Worm (Caenorhabditis elegans) whole organism, L4 larva: Measurements from ENCODE around the gene acdh-7.
A peak's percentile ranks its signal among the peaks of the same experiment; 100 is the strongest.

Experiments
- F10B5.3 ChIP-seq: sonication (generic microtip); optimal IDR thresholded peaks from 2 replicates; lab custom pipeline; 2016; ENCODE audit warnings: mild to moderate bottlenecking, missing genetic modification characterization, missing compliant biosample characterization
- F26F4.8 ChIP-seq: fragments of 200-800 bp; sonication (Bioruptor generic); conservative IDR thresholded peaks from 2 replicates; pipeline ENCODE4 v1.3.6; 2022; ENCODE audit warnings: missing genetic modification characterization, missing compliant biosample characterization
- F49E8.2 ChIP-seq: sonication (generic microtip); optimal IDR thresholded peaks from 2 replicates; lab custom pipeline; 2016; ENCODE audit warnings: missing compliant biosample characterization, mild to moderate bottlenecking, missing genetic modification characterization, borderline replicate concordance
- R02D3.7 ChIP-seq: fragments of 150-350 bp; sonication (generic microtip); optimal IDR thresholded peaks from 3 replicates; lab custom pipeline; 2014; ENCODE audit warnings: missing biosample characterization, missing genetic modification characterization
- Y5F2A.4 ChIP-seq: fragments of 200-800 bp; sonication (Bioruptor generic); optimal IDR thresholded peaks from 2 replicates; lab custom pipeline; 2018; ENCODE audit warnings: mild to moderate bottlenecking, missing genetic modification characterization, missing compliant biosample characterization
- Y75B8A.6 ChIP-seq: fragments of 200-800 bp; sonication (Bioruptor generic); IDR thresholded peaks from 2 replicates; pipeline ENCODE4 v1.3.6; 2022; ENCODE audit warnings: missing genetic modification reagents, missing genetic modification characterization, missing compliant biosample characterization
- ZK546.5 ChIP-seq, 2 experiments: sonication (generic microtip); optimal IDR thresholded peaks; 2 replicates each; lab custom pipeline; 2017; ENCODE audit warnings: missing biosample characterization in 2 of 2, missing genetic modification characterization in 2 of 2
- aha-1 ChIP-seq: fragments of 150-350 bp; peaks from one replicate; lab custom pipeline; 2014; ENCODE audit warnings: missing biosample characterization, missing genetic modification characterization
- aly-2 ChIP-seq: sonication (generic microtip); optimal IDR thresholded peaks from 2 replicates; lab custom pipeline; 2018; ENCODE audit warnings: missing biosample characterization, missing genetic modification characterization
- attf-4 ChIP-seq: sonication (generic microtip); optimal IDR thresholded peaks from 3 replicates; lab custom pipeline; 2017; ENCODE audit warnings: missing biosample characterization, missing genetic modification characterization
- ceh-32 ChIP-seq: sonication (generic microtip); optimal IDR thresholded peaks from 2 replicates; lab custom pipeline; 2016; ENCODE audit warnings: mild to moderate bottlenecking, missing genetic modification characterization, missing compliant biosample characterization; ENCODE audit not compliant: poor library complexity
- daf-12 ChIP-seq: fragments of 150-350 bp; optimal IDR thresholded peaks from 2 replicates; lab custom pipeline; 2014; ENCODE audit warnings: missing biosample characterization, missing genetic modification reagents, missing genetic modification characterization
- daf-16 ChIP-seq, 3 experiments: sonication (generic microtip); optimal IDR thresholded peaks; 2 replicates each; lab custom pipeline; 2016 to 2017; ENCODE audit warnings: missing genetic modification characterization in 3 of 3, missing genetic modification reagents in 3 of 3, mild to moderate bottlenecking in 2 of 3, missing compliant biosample characterization in 2 of 3, missing biosample characterization in 1 of 3, moderate library complexity in 1 of 3
- dmd-9 ChIP-seq: fragments of 200-800 bp; sonication (Bioruptor generic); IDR thresholded peaks from 2 replicates; pipeline ENCODE4 v1.3.6; 2022; ENCODE audit warnings: missing genetic modification reagents, missing genetic modification characterization, missing compliant biosample characterization
- dpl-1 ChIP-seq: fragments of 150-350 bp; optimal IDR thresholded peaks from 2 replicates; lab custom pipeline; 2014; ENCODE audit warnings: missing biosample characterization, missing genetic modification reagents, missing genetic modification characterization
- dve-1 ChIP-seq: sonication (generic microtip); optimal IDR thresholded peaks from 2 replicates; lab custom pipeline; 2017; ENCODE audit warnings: antibody characterized with exemption, mild to moderate bottlenecking, missing genetic modification characterization, missing compliant biosample characterization; ENCODE audit not compliant: insufficient read depth
- gei-8 ChIP-seq: fragments of 200-800 bp; sonication (Bioruptor generic); optimal IDR thresholded peaks from 2 replicates; lab custom pipeline; 2018; ENCODE audit warnings: mild to moderate bottlenecking, missing genetic modification characterization, missing compliant biosample characterization
- hlh-11 ChIP-seq: fragments of 200-800 bp; sonication (Bioruptor generic); optimal IDR thresholded peaks from 2 replicates; lab custom pipeline; 2018; ENCODE audit warnings: mild to moderate bottlenecking, missing genetic modification characterization, missing compliant biosample characterization
- hmg-1.1 ChIP-seq: fragments of 200-800 bp; sonication (Bioruptor generic); IDR thresholded peaks from 2 replicates; pipeline ENCODE4 v1.3.6; 2022; ENCODE audit warnings: missing genetic modification reagents, missing genetic modification characterization, missing compliant biosample characterization
- lin-1 ChIP-seq: fragments of 200-800 bp; sonication (Bioruptor generic); IDR thresholded peaks from 2 replicates; pipeline ENCODE4 v1.3.6; 2022; ENCODE audit warnings: missing genetic modification reagents, missing genetic modification characterization, missing compliant biosample characterization
- lir-3 ChIP-seq: sonication (generic microtip); optimal IDR thresholded peaks from 2 replicates; lab custom pipeline; 2016; ENCODE audit warnings: mild to moderate bottlenecking, missing genetic modification characterization, missing compliant biosample characterization
- madf-5 ChIP-seq, 2 experiments: fragments of 200-800 bp; sonication (Bioruptor generic); IDR thresholded peaks; 2 replicates each; pipeline ENCODE4 v1.3.6; 2022; ENCODE audit warnings: missing compliant biosample characterization in 2 of 2, missing genetic modification characterization in 2 of 2
- mdl-1 ChIP-seq, 2 experiments: fragments of 150-350 bp in 1 of 2; sonication (generic microtip) in 1 of 2; optimal IDR thresholded peaks; 2 replicates each; lab custom pipeline; 2014 to 2017; ENCODE audit warnings: missing biosample characterization in 2 of 2, missing genetic modification characterization in 2 of 2
- mdt-29 ChIP-seq: fragments of 200-800 bp; sonication (Bioruptor generic); IDR thresholded peaks from 2 replicates; pipeline ENCODE4 v1.3.6; 2022; ENCODE audit warnings: missing genetic modification reagents, missing genetic modification characterization, missing compliant biosample characterization
- mes-2 ChIP-seq: sonication (generic microtip); optimal IDR thresholded peaks from 2 replicates; lab custom pipeline; 2016; ENCODE audit warnings: missing genotype, mild to moderate bottlenecking, missing genetic modification characterization, missing compliant biosample characterization; ENCODE audit not compliant: poor library complexity, severe bottlenecking
- mxl-3 ChIP-seq: fragments of 200-800 bp; sonication (Bioruptor generic); optimal IDR thresholded peaks from 2 replicates; lab custom pipeline; 2018; ENCODE audit warnings: mild to moderate bottlenecking, missing genetic modification characterization, missing compliant biosample characterization
- nhr-28 ChIP-seq: fragments of 150-350 bp; optimal IDR thresholded peaks from 2 replicates; lab custom pipeline; 2014; ENCODE audit warnings: missing biosample characterization, missing genetic modification characterization
- nhr-48 ChIP-seq: sonication (generic microtip); optimal IDR thresholded peaks from 2 replicates; lab custom pipeline; 2016; ENCODE audit warnings: mild to moderate bottlenecking, missing genetic modification characterization, missing compliant biosample characterization
- nhr-76 ChIP-seq: fragments of 150-350 bp; optimal IDR thresholded peaks from 2 replicates; lab custom pipeline; 2014; ENCODE audit warnings: missing biosample characterization, missing genetic modification characterization
- saeg-2 ChIP-seq: fragments of 200-800 bp; sonication (Bioruptor generic); IDR thresholded peaks from 2 replicates; pipeline ENCODE4 v1.3.6; 2022; ENCODE audit warnings: missing genetic modification reagents, missing genetic modification characterization, missing compliant biosample characterization
- set-16 ChIP-seq: fragments of 200-800 bp; sonication (Bioruptor generic); IDR thresholded peaks from 2 replicates; pipeline ENCODE4 v1.3.6; 2022; ENCODE audit warnings: missing genetic modification reagents, missing genetic modification characterization, missing compliant biosample characterization
- unc-62 ChIP-seq, 3 experiments: fragments of 150-350 bp in 1 of 3; sonication (generic microtip); optimal IDR thresholded peaks in 2 of 3; peaks in 1 of 3; 1 replicate in 1 of 3; 2 replicates in 2 of 3; lab custom pipeline; 2014 to 2017; ENCODE audit warnings: missing biosample characterization in 3 of 3, missing genetic modification characterization in 3 of 3, missing genetic modification reagents in 3 of 3, missing genotype in 1 of 3
- zag-1 ChIP-seq: fragments of 150-350 bp; optimal IDR thresholded peaks from 2 replicates; lab custom pipeline; 2014; ENCODE audit warnings: missing biosample characterization, missing genetic modification characterization
- zfp-2 ChIP-seq: sonication (generic microtip); optimal IDR thresholded peaks from 2 replicates; lab custom pipeline; 2016; ENCODE audit warnings: mild to moderate bottlenecking, missing genetic modification characterization, missing compliant biosample characterization
- ztf-7 ChIP-seq: fragments of 150-350 bp; optimal IDR thresholded peaks from 2 replicates; lab custom pipeline; 2014; ENCODE audit warnings: missing biosample characterization, missing genetic modification characterization

acdh-7 gene

ce11 chrX:17230108-17230507, 13.2 kb upstream of the acdh-7 start, which contains the start of gene T25G12.6:
Gene T25G12.6 (minus strand): TSS chrX:17230208.
- TF ChIP-seq aha-1 (tag; lab: Kevin White, UChicago): peak; percentile 0
- no peak for TF ChIP-seq Y5F2A.4 (GFP tag; lab: Kevin White, UChicago)
- TF ChIP-seq, all 104 proteins: peak for 1

- TF ChIP-seq unc-62 (GFP tag; optimal IDR thresholded peaks at IDR 0.05 in 1 of 2; lab: Kevin White, UChicago) (peak in 1 of 2 experiments; percentile 97), unc-62 (tag; optimal IDR thresholded peaks at IDR 0.05; lab: Kevin White, UChicago) (no peak), hlh-11 (no peak), aha-1 (tag; lab: Kevin White, UChicago) (peak; percentile 6)
Measured at ce11 chrX:17227376-17227775, 10.5 kb upstream of the acdh-7 start.

DNA sequence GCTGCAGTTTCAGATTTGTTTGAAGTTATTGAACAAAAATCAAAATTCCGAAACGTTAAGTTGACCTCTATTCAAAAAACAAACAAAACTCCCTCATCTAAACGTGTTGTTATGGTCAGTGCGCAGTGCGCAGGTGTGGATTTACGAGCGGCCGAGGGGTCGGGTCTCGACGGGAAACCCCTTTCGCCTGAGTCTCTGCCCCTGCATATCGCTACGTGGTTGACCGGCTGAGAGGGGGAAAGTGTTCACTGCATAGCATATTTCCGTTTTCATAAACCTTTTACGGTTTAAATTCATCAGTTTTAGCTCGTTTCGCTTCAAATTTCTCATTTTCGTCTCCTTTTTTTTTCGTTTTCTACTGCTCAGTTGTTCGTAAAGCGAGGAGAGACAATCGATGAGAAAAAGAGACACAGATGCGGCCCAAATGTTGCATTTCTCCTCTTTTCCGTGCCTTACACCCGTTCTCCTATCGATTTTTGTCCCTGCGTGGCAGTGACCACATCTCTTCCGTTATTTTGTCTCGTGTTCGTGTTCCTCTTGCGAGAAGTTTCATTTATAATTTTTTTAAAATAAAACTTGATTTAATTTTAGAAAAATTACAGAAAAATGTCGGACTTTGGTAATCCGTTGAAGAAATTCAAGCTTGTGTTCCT, 5.1 kb upstream of the acdh-7 start, which contains the start of gene rab-6.2:
rab-6.2 (plus strand) TSS at position 603 of the 653 bp plus-strand sequence.
- TF ChIP-seq zag-1 (tag; lab: Kevin White, UChicago): no peak
- TF ChIP-seq dve-1 (tag; lab: Kevin White, UChicago): no peak
- TF ChIP-seq ceh-32 (tag; lab: Kevin White, UChicago): no peak
- no peak for TF ChIP-seq madf-5 (GFP tag; IDR thresholded peaks at IDR 0.05; lab: Robert Waterston, UW)
- TF ChIP-seq hmg-1.1 (GFP tag; lab: Robert Waterston, UW): peak; percentile 28; the same call in 1 of the 2 replicates
- TF ChIP-seq daf-16 (GFP tag; optimal IDR thresholded peaks at IDR 0.05; lab: Kevin White, UChicago): no peak
- TF ChIP-seq daf-16 (tag; optimal IDR thresholded peaks at IDR 0.05; lab: Kevin White, UChicago): no peak
- no peak for TF ChIP-seq Y75B8A.6
- no peak for TF ChIP-seq F10B5.3
- no peak for TF ChIP-seq gei-8 (GFP tag; lab: Kevin White, UChicago)
- TF ChIP-seq lin-1 (GFP tag; lab: Robert Waterston, UW): no peak
- no peak for TF ChIP-seq mdt-29
- TF ChIP-seq hlh-11: peak; percentile 24
- no peak for TF ChIP-seq saeg-2
- TF ChIP-seq daf-12: no peak
- peak; percentile 19 for TF ChIP-seq R02D3.7 (tag; lab: Kevin White, UChicago)
- no peak for TF ChIP-seq nhr-76 (tag; lab: Kevin White, UChicago)
- TF ChIP-seq mes-2 (tag; lab: Kevin White, UChicago): peak; percentile 48
- TF ChIP-seq dpl-1 (GFP tag; lab: Kevin White, UChicago): no peak
- no peak for TF ChIP-seq F49E8.2 (tag; lab: Kevin White, UChicago)
- no peak for TF ChIP-seq nhr-28 (tag; lab: Kevin White, UChicago)
- TF ChIP-seq zfp-2: no peak
- TF ChIP-seq attf-4 (tag; lab: Kevin White, UChicago): no peak
- no peak for TF ChIP-seq ZK546.5 (tag; optimal IDR thresholded peaks at IDR 0.05; lab: Kevin White, UChicago)
- peak; percentile 17 for TF ChIP-seq mxl-3 (GFP tag; lab: Kevin White, UChicago)
- no peak for TF ChIP-seq nhr-48 (tag; lab: Kevin White, UChicago)
- TF ChIP-seq lir-3: no peak
- no peak for TF ChIP-seq aly-2 (tag; lab: Kevin White, UChicago)
- no peak for TF ChIP-seq dmd-9 (GFP tag; lab: Robert Waterston, UW)
- no peak for TF ChIP-seq F26F4.8
- TF ChIP-seq mdl-1 (tag; optimal IDR thresholded peaks at IDR 0.05; lab: Kevin White, UChicago): no peak
- no peak for TF ChIP-seq aha-1 (tag; lab: Kevin White, UChicago)
- no peak for TF ChIP-seq ztf-7 (tag; lab: Kevin White, UChicago)
- TF ChIP-seq set-16: peak; percentile 26; the same call in 1 of the 2 replicates
